Worm (Caenorhabditis elegans): ENCODE measurements around the gene math-26.

ce11 chrII:1730103-1730502, 41.3 kb upstream of the math-26 start, which contains the start of gene ceh-81:
- TF ChIP-seq sea-1 (GFP tag; conservative IDR thresholded peaks at IDR 0.05): no peak
- TF ChIP-seq tbx-11 (GFP tag; IDR thresholded peaks at IDR 0.05): no peak
- TF ChIP-seq ama-1 (optimal IDR thresholded peaks at IDR 0.05): no peak
- no peak for TF ChIP-seq tbx-37 (GFP tag; conservative IDR thresholded peaks at IDR 0.05)
- no peak for TF ChIP-seq hnd-1 (tag; optimal IDR thresholded peaks at IDR 0.05)
